Fruit fly (Drosophila melanogaster) whole organism: Measurements from ENCODE around the gene CG5262.

Experiments used
- CG8478 ChIP-seq: fragments of >200 bp; optimal IDR thresholded peaks from 2 replicates; lab custom pipeline; 2018; ENCODE audit warnings: inconsistent platforms
- Dll ChIP-seq: fragments of >200 bp; optimal IDR thresholded peaks from 2 replicates; lab custom pipeline; 2017
- EcR ChIP-seq, 2 experiments: fragments of >200 bp; optimal IDR thresholded peaks; 2 replicates each; lab custom pipeline; 2017; ENCODE audit warnings: missing biosample characterization in 2 of 2, missing genetic modification characterization in 2 of 2, missing genetic modification reagents in 2 of 2
- pan ChIP-seq: fragments of >200 bp; optimal IDR thresholded peaks from 2 replicates; lab custom pipeline; 2017
- psq ChIP-seq: fragments of >200 bp; optimal IDR thresholded peaks from 2 replicates; lab custom pipeline; 2017
- usp ChIP-seq: fragments of >200 bp; optimal IDR thresholded peaks from 2 replicates; lab custom pipeline; 2017; ENCODE audit warnings: missing biosample characterization, missing genetic modification characterization, mixed read lengths

dm6 chr3L:20464677-20465076 is 34.4 kb upstream of the CG5262 start, which contains the start of gene atk:
- TF ChIP-seq usp (GFP tag; lab: Kevin White, UChicago) (no peak), psq (lab: Kevin White, UChicago) (no peak), CG8478 (lab: Kevin White, UChicago) (no peak), Dll (lab: Kevin White, UChicago) (no peak), pan (lab: Kevin White, UChicago) (no peak), EcR (GFP tag; optimal IDR thresholded peaks at IDR 0.05; lab: Kevin White, UChicago) (no peak)
